Worm (Caenorhabditis elegans) whole organism, L1 larva: ENCODE results near the gene lipl-4.

Experiments used
- dpl-1 ChIP-seq, 3 experiments: fragments of 150-350 bp in 2 of 3; sonication (generic microtip) in 1 of 3; optimal IDR thresholded peaks; 2 replicates each; lab custom pipeline; 2014 to 2017; ENCODE audit warnings: missing biosample characterization in 3 of 3, missing genetic modification characterization in 3 of 3, missing genetic modification reagents in 3 of 3
- mdl-1 ChIP-seq, 2 experiments: fragments of 150-350 bp; optimal IDR thresholded peaks; 2 replicates each; lab custom pipeline; 2014 to 2017; ENCODE audit warnings: missing biosample characterization in 2 of 2, missing genetic modification characterization in 2 of 2, inconsistent platforms in 1 of 2
- sptf-1 ChIP-seq: fragments of 150-350 bp; optimal IDR thresholded peaks from 2 replicates; lab custom pipeline; 2014; ENCODE audit warnings: missing biosample characterization, missing genetic modification characterization

DNA sequence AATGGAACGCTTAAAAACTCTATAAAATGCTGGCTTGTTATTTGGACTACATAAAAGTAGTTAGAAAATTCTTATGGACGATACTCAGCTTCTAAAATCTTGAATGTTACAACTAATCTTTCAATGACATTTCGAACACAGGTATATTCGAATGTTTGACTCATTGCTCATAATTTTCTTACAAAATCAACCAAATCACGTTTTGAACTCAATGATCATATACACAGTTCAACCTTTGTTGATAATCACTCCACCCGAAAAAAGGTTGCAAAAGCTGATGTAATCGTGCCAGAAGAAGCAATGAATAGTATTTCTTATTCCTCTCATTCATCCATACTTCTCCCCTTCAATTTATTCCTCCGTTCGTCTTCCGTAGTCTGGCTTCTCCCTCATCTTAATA, 823 bp upstream of the lipl-4 start, which contains the start of gene K04A8.20:
- TF ChIP-seq sptf-1 (tag; lab: Kevin White, UChicago) = no peak
- no peak for TF ChIP-seq mdl-1 (tag; optimal IDR thresholded peaks at IDR 0.05; lab: Kevin White, UChicago)
- no peak for TF ChIP-seq dpl-1 (GFP tag; optimal IDR thresholded peaks at IDR 0.05; lab: Kevin White, UChicago)
